Fruit fly (Drosophila melanogaster) whole organism, embryonic: Measurements from ENCODE around the gene NKCC.
A peak's percentile ranks its signal among the peaks of the same experiment; 100 is the strongest.

Experiments used
- ATbp ChIP-seq: fragments of 200-800 bp; sonication (Bioruptor generic); optimal IDR thresholded peaks from 2 replicates; lab custom pipeline; 2017; ENCODE audit warnings: missing biosample characterization, mild to moderate bottlenecking, missing genetic modification characterization, missing genetic modification reagents
- Antp ChIP-seq: fragments of 200-800 bp; sonication (Bioruptor generic); optimal IDR thresholded peaks from 3 replicates; lab custom pipeline; 2016; ENCODE audit warnings: missing biosample characterization, missing genetic modification characterization
- Atf6 ChIP-seq: fragments of 200-800 bp; sonication (Bioruptor generic); IDR thresholded peaks from 2 replicates; pipeline ENCODE4 v1.3.6; 2022; ENCODE audit warnings: missing biosample characterization, missing genetic modification characterization
- C15 ChIP-seq: fragments of 200-800 bp; sonication (Bioruptor generic); IDR thresholded peaks from 3 replicates; pipeline ENCODE4 v1.3.6; 2022; ENCODE audit warnings: missing biosample characterization, missing genetic modification characterization
- CG10565 ChIP-seq: fragments of 200-800 bp; sonication (Bioruptor generic); optimal IDR thresholded peaks from 3 replicates; lab custom pipeline; 2016; ENCODE audit warnings: missing biosample characterization, mild to moderate bottlenecking, missing genetic modification characterization
- CG11695 ChIP-seq: fragments of 200-800 bp; sonication (Bioruptor generic); IDR thresholded peaks from 3 replicates; pipeline ENCODE4 v1.3.6; 2022; ENCODE audit warnings: missing biosample characterization, missing genetic modification characterization
- CG1529 ChIP-seq: fragments of 200-800 bp; sonication (Bioruptor generic); optimal IDR thresholded peaks from 3 replicates; lab custom pipeline; 2018; ENCODE audit warnings: missing biosample characterization, missing genetic modification characterization
- CG16813 ChIP-seq: fragments of 200-800 bp; sonication (Bioruptor generic); IDR thresholded peaks from 3 replicates; pipeline ENCODE4 v1.3.6; 2022; ENCODE audit warnings: missing biosample characterization, missing genetic modification characterization; ENCODE audit not compliant: partially characterized antibody
- CG17359 ChIP-seq: fragments of 200-800 bp; sonication (Bioruptor generic); optimal IDR thresholded peaks from 3 replicates; lab custom pipeline; 2018; ENCODE audit warnings: missing biosample characterization, mild to moderate bottlenecking, missing genetic modification characterization, moderate library complexity
- CG17612 ChIP-seq: fragments of 200-800 bp; sonication (Bioruptor generic); IDR thresholded peaks from 2 replicates; pipeline ENCODE4 v1.3.6; 2022; ENCODE audit warnings: missing biosample characterization, missing genetic modification characterization
- CG18599 ChIP-seq: fragments of 200-800 bp; sonication (Bioruptor generic); optimal IDR thresholded peaks from 3 replicates; lab custom pipeline; 2017; ENCODE audit warnings: missing biosample characterization, missing genetic modification characterization, mild to moderate bottlenecking, moderate library complexity, missing genetic modification reagents
- CG18619 ChIP-seq: fragments of 200-800 bp; sonication (Bioruptor generic); optimal IDR thresholded peaks from 3 replicates; lab custom pipeline; 2017; ENCODE audit warnings: missing biosample characterization, mild to moderate bottlenecking, missing genetic modification characterization
- CG31365 ChIP-seq: fragments of 200-800 bp; sonication (Bioruptor generic); optimal IDR thresholded peaks from 2 replicates; lab custom pipeline; 2018; ENCODE audit warnings: missing biosample characterization, mild to moderate bottlenecking, missing genetic modification characterization
- CG3407 ChIP-seq: fragments of 200-800 bp; sonication (Bioruptor generic); optimal IDR thresholded peaks from 2 replicates; lab custom pipeline; 2018; ENCODE audit warnings: missing biosample characterization, mild to moderate bottlenecking, missing genetic modification characterization
- CG4282 ChIP-seq: fragments of 200-800 bp; sonication (Bioruptor generic); optimal IDR thresholded peaks from 2 replicates; lab custom pipeline; 2016; ENCODE audit warnings: missing biosample characterization, missing genetic modification characterization
- CG4424 ChIP-seq: fragments of 200-800 bp; sonication (Bioruptor generic); optimal IDR thresholded peaks from 3 replicates; lab custom pipeline; 2016; ENCODE audit warnings: missing biosample characterization, missing genetic modification characterization
- CG5180 ChIP-seq: fragments of 200-800 bp; sonication (Bioruptor generic); optimal IDR thresholded peaks from 3 replicates; lab custom pipeline; 2017; ENCODE audit warnings: missing biosample characterization, missing genetic modification characterization, mild to moderate bottlenecking, moderate library complexity, missing genetic modification reagents
- E2f2 ChIP-seq: fragments of 200-800 bp; sonication (Bioruptor generic); IDR thresholded peaks from 2 replicates; pipeline ENCODE4 v1.3.6; 2022; ENCODE audit warnings: missing biosample characterization, missing genetic modification characterization
- Fer1 ChIP-seq: fragments of 200-800 bp; sonication (Bioruptor generic); optimal IDR thresholded peaks from 2 replicates; lab custom pipeline; 2017; ENCODE audit warnings: missing biosample characterization, mild to moderate bottlenecking, missing genetic modification characterization
- GATAe ChIP-seq: fragments of 200-800 bp; sonication (Bioruptor generic); conservative IDR thresholded peaks from 2 replicates; pipeline ENCODE4 v1.3.6; 2022; ENCODE audit warnings: missing biosample characterization, missing genetic modification characterization
- Hand ChIP-seq: fragments of 200-800 bp; sonication (Bioruptor generic); optimal IDR thresholded peaks from 2 replicates; lab custom pipeline; 2017; ENCODE audit warnings: mild to moderate bottlenecking, missing biosample characterization, missing genetic modification reagents, missing genetic modification characterization
- Hmr ChIP-seq: fragments of 200-800 bp; sonication (Bioruptor generic); optimal IDR thresholded peaks from 3 replicates; lab custom pipeline; 2017; ENCODE audit warnings: mild to moderate bottlenecking, missing biosample characterization, missing genetic modification reagents, missing genetic modification characterization
- Lim3 ChIP-seq: fragments of 200-800 bp; sonication (Bioruptor generic); IDR thresholded peaks from 2 replicates; pipeline ENCODE4 v1.3.6; 2022; ENCODE audit warnings: missing biosample characterization, missing genetic modification characterization
- Lpt ChIP-seq: fragments of >200 bp; optimal IDR thresholded peaks from 2 replicates; lab custom pipeline; 2018; ENCODE audit warnings: missing biosample characterization, missing genetic modification characterization
- NfI ChIP-seq: fragments of 200-800 bp; sonication (Bioruptor generic); optimal IDR thresholded peaks from 3 replicates; lab custom pipeline; 2018; ENCODE audit warnings: missing biosample characterization, mild to moderate bottlenecking, missing genetic modification characterization, moderate library complexity
- Six4 ChIP-seq: fragments of 200-800 bp; sonication (Bioruptor generic); optimal IDR thresholded peaks from 2 replicates; lab custom pipeline; 2016; ENCODE audit warnings: missing biosample characterization, missing genetic modification characterization
- Tbp ChIP-seq: fragments of >200 bp; optimal IDR thresholded peaks from 2 replicates; lab custom pipeline; 2018; ENCODE audit warnings: missing biosample characterization, missing genetic modification characterization
- ab ChIP-seq: fragments of 200-800 bp; sonication (Bioruptor generic); optimal IDR thresholded peaks from 2 replicates; lab custom pipeline; 2016; ENCODE audit warnings: missing biosample characterization, missing genetic modification characterization
- ac ChIP-seq: fragments of 200-800 bp; sonication (Bioruptor generic); optimal IDR thresholded peaks from 3 replicates; lab custom pipeline; 2017; ENCODE audit warnings: missing biosample characterization, mild to moderate bottlenecking, missing genetic modification characterization
- al ChIP-seq: fragments of 200-800 bp; sonication (Bioruptor generic); IDR thresholded peaks from 2 replicates; pipeline ENCODE4 v1.3.6; 2022; ENCODE audit warnings: missing biosample characterization, missing genetic modification characterization
- bcd ChIP-seq: fragments of 200-800 bp; sonication (Bioruptor generic); optimal IDR thresholded peaks from 2 replicates; lab custom pipeline; 2017; ENCODE audit warnings: missing biosample characterization, mild to moderate bottlenecking, missing genetic modification characterization
- cato ChIP-seq: fragments of 200-800 bp; sonication (Bioruptor generic); optimal IDR thresholded peaks from 2 replicates; lab custom pipeline; 2016; ENCODE audit warnings: missing biosample characterization, missing genetic modification characterization, borderline replicate concordance
- cg ChIP-seq: fragments of 200-800 bp; sonication (Bioruptor generic); optimal IDR thresholded peaks from 3 replicates; lab custom pipeline; 2019; ENCODE audit warnings: missing biosample characterization, mild to moderate bottlenecking, missing genetic modification characterization, moderate library complexity
- crp ChIP-seq, 2 experiments: fragments of 200-800 bp; sonication (Bioruptor generic); optimal IDR thresholded peaks; 2 replicates in 1 of 2; 3 replicates in 1 of 2; lab custom pipeline; 2017; ENCODE audit warnings: missing biosample characterization in 2 of 2, missing genetic modification characterization in 2 of 2, mild to moderate bottlenecking in 1 of 2, moderate library complexity in 1 of 2
- ems ChIP-seq: fragments of 200-800 bp; sonication (Bioruptor generic); optimal IDR thresholded peaks from 3 replicates; lab custom pipeline; 2016; ENCODE audit warnings: missing biosample characterization, missing genetic modification characterization
- gcm2 ChIP-seq: fragments of 200-800 bp; sonication (Bioruptor generic); optimal IDR thresholded peaks from 2 replicates; lab custom pipeline; 2016; ENCODE audit warnings: missing biosample characterization, missing genetic modification characterization
- gt ChIP-seq: fragments of 200-800 bp; sonication (Bioruptor generic); IDR thresholded peaks from 2 replicates; pipeline ENCODE4 v1.3.6; 2022; ENCODE audit warnings: missing biosample characterization, missing genetic modification characterization
- ham ChIP-seq: fragments of 200-800 bp; sonication (Bioruptor generic); IDR thresholded peaks from 2 replicates; pipeline ENCODE4 v1.3.6; 2022; ENCODE audit warnings: missing biosample characterization, missing genetic modification characterization
- klu ChIP-seq: fragments of 200-800 bp; sonication (Bioruptor generic); IDR thresholded peaks from 2 replicates; pipeline ENCODE4 v1.3.6; 2022; ENCODE audit warnings: missing biosample characterization, missing genetic modification characterization
- lilli ChIP-seq: fragments of 200-800 bp; sonication (Bioruptor generic); optimal IDR thresholded peaks from 3 replicates; lab custom pipeline; 2016; ENCODE audit warnings: missing biosample characterization, missing genetic modification characterization
- lola ChIP-seq, 3 experiments: fragments of >200 bp in 2 of 3; fragments of 200-800 bp in 1 of 3; sonication (Bioruptor generic) in 1 of 3; optimal IDR thresholded peaks; 2 replicates each; lab custom pipeline; 2017 to 2019; ENCODE audit warnings: missing biosample characterization in 3 of 3, missing genetic modification characterization in 3 of 3, mild to moderate bottlenecking in 1 of 3, moderate library complexity in 1 of 3
- odd ChIP-seq: fragments of 200-800 bp; sonication (Bioruptor generic); optimal IDR thresholded peaks from 2 replicates; lab custom pipeline; 2017; ENCODE audit warnings: missing biosample characterization, mild to moderate bottlenecking, missing genetic modification characterization
- pan ChIP-seq, 4 experiments: fragments of >200 bp in 3 of 4; fragments of 200-800 bp in 1 of 4; sonication (Bioruptor generic) in 1 of 4; optimal IDR thresholded peaks in 3 of 4; IDR thresholded peaks in 1 of 4; 2 replicates each; pipeline versions ENCODE4 v1.3.6 to Lab custom; 2017 to 2022; ENCODE audit warnings: missing biosample characterization in 2 of 4, missing genetic modification characterization in 2 of 4, mixed read lengths in 1 of 4
- pnt ChIP-seq: fragments of 200-800 bp; sonication (Bioruptor generic); optimal IDR thresholded peaks from 3 replicates; lab custom pipeline; 2016; ENCODE audit warnings: missing biosample characterization, missing genetic modification characterization
- pum ChIP-seq: fragments of 200-800 bp; sonication (Bioruptor generic); optimal IDR thresholded peaks from 2 replicates; lab custom pipeline; 2016; ENCODE audit warnings: missing biosample characterization, missing genetic modification characterization
- sd ChIP-seq: fragments of 200-800 bp; sonication (Bioruptor generic); optimal IDR thresholded peaks from 3 replicates; lab custom pipeline; 2018; ENCODE audit warnings: missing biosample characterization, mild to moderate bottlenecking, missing genetic modification characterization, moderate library complexity
- sima ChIP-seq: fragments of 200-800 bp; sonication (Bioruptor generic); optimal IDR thresholded peaks from 2 replicates; lab custom pipeline; 2016; ENCODE audit warnings: missing biosample characterization, missing genetic modification characterization
- so ChIP-seq: fragments of 200-800 bp; sonication (Bioruptor generic); IDR thresholded peaks from 3 replicates; pipeline ENCODE4 v1.3.6; 2022; ENCODE audit warnings: missing biosample characterization, missing genetic modification characterization
- tio ChIP-seq: fragments of 200-800 bp; sonication (Bioruptor generic); optimal IDR thresholded peaks from 2 replicates; lab custom pipeline; 2017; ENCODE audit warnings: missing biosample characterization, missing genetic modification characterization, inconsistent platforms
- trh ChIP-seq: fragments of 200-800 bp; sonication (Bioruptor generic); optimal IDR thresholded peaks from 2 replicates; lab custom pipeline; 2016; ENCODE audit warnings: missing biosample characterization, missing genetic modification characterization
- zen ChIP-seq: fragments of 200-800 bp; sonication (Bioruptor generic); optimal IDR thresholded peaks from 3 replicates; lab custom pipeline; 2018; ENCODE audit warnings: missing biosample characterization, mild to moderate bottlenecking, missing genetic modification characterization, moderate library complexity

The NKCC gene

DNA sequence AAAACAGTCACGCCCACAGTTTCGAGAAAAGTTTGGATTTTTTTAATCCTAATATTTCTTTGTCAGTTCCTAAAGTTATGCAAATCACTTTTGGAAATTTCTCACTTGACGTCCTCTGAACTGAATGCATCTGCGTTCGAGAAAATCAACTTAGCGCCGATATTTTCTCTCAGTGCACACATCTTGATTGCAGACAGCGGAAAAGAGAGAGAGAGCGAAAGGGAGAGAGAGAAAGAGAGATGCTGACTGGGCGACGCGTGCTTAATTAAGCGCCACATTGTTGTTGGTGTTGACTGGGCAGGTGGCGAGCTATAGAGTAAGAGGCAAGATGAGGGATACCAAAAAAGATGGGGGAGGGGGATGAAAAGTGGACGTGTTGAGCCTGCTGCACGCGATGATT lies 16.1 kb upstream of the NKCC start (continued):
- peak; percentile 27 for TF ChIP-seq CG1529 (GFP tag; lab: Kevin White, UChicago)
- TF ChIP-seq sima (GFP tag; lab: Kevin White, UChicago), result no peak
- no peak for TF ChIP-seq gcm2 (GFP tag; lab: Kevin White, UChicago)
- TF ChIP-seq pnt (GFP tag; lab: Kevin White, UChicago), result peak; percentile 36
- no peak for TF ChIP-seq cato (GFP tag; lab: Kevin White, UChicago)
- TF ChIP-seq Hmr (GFP tag; lab: Kevin White, UChicago), result peak; percentile 2
- TF ChIP-seq so (GFP tag; lab: Robert Waterston, UW), result peak; percentile 50; the same call in 1 of the 3 replicates
- peak; percentile 24 for TF ChIP-seq Six4 (GFP tag; lab: Kevin White, UChicago)
- TF ChIP-seq trh, result no peak
- peak; percentile 67 for TF ChIP-seq ATbp (GFP tag; lab: Kevin White, UChicago)
- no peak for TF ChIP-seq Tbp (GFP tag; lab: Kevin White, UChicago)
- TF ChIP-seq CG17612 (GFP tag; lab: Robert Waterston, UW), result no peak
- TF ChIP-seq CG10565 (GFP tag; lab: Kevin White, UChicago), result no peak
- no peak for TF ChIP-seq CG18599 (GFP tag; lab: Kevin White, UChicago)
- no peak for TF ChIP-seq klu (GFP tag; lab: Robert Waterston, UW)
- TF ChIP-seq CG31365, result peak; percentile 13
- TF ChIP-seq CG11695, result peak; percentile 53; the same call in 1 of the 3 replicates
- TF ChIP-seq Atf6 (GFP tag; lab: Robert Waterston, UW), result 0 out of 2 replicates have a peak, but pooled peaks have one; percentile 18
- TF ChIP-seq GATAe (GFP tag; lab: Robert Waterston, UW), result no peak
- peak; percentile 11 for TF ChIP-seq ems
- no peak for TF ChIP-seq E2f2
- TF ChIP-seq CG3407 (GFP tag; lab: Kevin White, UChicago), result peak; percentile 35
- no peak for TF ChIP-seq CG5180 (GFP tag; lab: Kevin White, UChicago)
- TF ChIP-seq ac, result no peak
- TF ChIP-seq cg (GFP tag; lab: Kevin White, UChicago), result no peak
- TF ChIP-seq C15 (GFP tag; lab: Robert Waterston, UW), result no peak
- TF ChIP-seq al (GFP tag; lab: Robert Waterston, UW), result no peak
- TF ChIP-seq pum (GFP tag; lab: Kevin White, UChicago), result peak; percentile 54
- peak; percentile 41 for TF ChIP-seq tio (GFP tag; lab: Kevin White, UChicago)
- TF ChIP-seq crp (GFP tag; optimal IDR thresholded peaks at IDR 0.05; lab: Kevin White, UChicago), result no peak
- TF ChIP-seq Lpt, result no peak
- TF ChIP-seq lilli (GFP tag; lab: Kevin White, UChicago), result peak; percentile 17
- peak; percentile 15 for TF ChIP-seq bcd (GFP tag; lab: Kevin White, UChicago)
- TF ChIP-seq CG16813 (GFP tag; lab: Robert Waterston, UW), result no peak
- TF ChIP-seq gt (GFP tag; lab: Robert Waterston, UW), result no peak
- no peak for TF ChIP-seq ab (GFP tag; lab: Kevin White, UChicago)
- TF ChIP-seq lola (GFP tag; optimal IDR thresholded peaks at IDR 0.05; lab: Kevin White, UChicago), result peak in 1 of 3 experiments; percentile 50
- TF ChIP-seq sd (tag; lab: Kevin White, UChicago), result peak; percentile 5
- no peak for TF ChIP-seq Lim3
- TF ChIP-seq CG4282, result no peak
- TF ChIP-seq odd (GFP tag; lab: Kevin White, UChicago), result peak; percentile 21
- no peak for TF ChIP-seq ham (GFP tag; lab: Robert Waterston, UW)
- TF ChIP-seq CG17359 (tag; lab: Kevin White, UChicago), result peak; percentile 68
- TF ChIP-seq CG4424 (GFP tag; lab: Kevin White, UChicago), result peak; percentile 61
- no peak for TF ChIP-seq Fer1
- TF ChIP-seq pan (optimal IDR thresholded peaks at IDR 0.05; lab: Kevin White, UChicago), result no peak
- peak in 1 of 2 experiments; percentile 66 for TF ChIP-seq pan (GFP tag; optimal IDR thresholded peaks at IDR 0.05 in 1 of 2, IDR thresholded peaks at IDR 0.05 in 1 of 2)
- no peak for TF ChIP-seq zen (tag; lab: Kevin White, UChicago)
- TF ChIP-seq Antp (GFP tag; lab: Kevin White, UChicago), result peak; percentile 71
- TF ChIP-seq CG18619, result no peak
- no peak for TF ChIP-seq Hand (GFP tag; lab: Kevin White, UChicago)
- peak; percentile 53 for TF ChIP-seq NfI (GFP tag; lab: Kevin White, UChicago)
